Worm (Caenorhabditis elegans) whole organism, young adult: ENCODE data around the gene T23G5.3.

Experiments
- B0019.2 ChIP-seq: fragments of 200-800 bp; sonication (Bioruptor generic); conservative IDR thresholded peaks from 2 replicates; pipeline ENCODE4 v1.3.6; 2022; ENCODE audit warnings: missing genetic modification reagents, missing genetic modification characterization, missing compliant biosample characterization
- B0336.3 ChIP-seq: fragments of 200-800 bp; sonication (Bioruptor generic); IDR thresholded peaks from 2 replicates; pipeline ENCODE4 v1.3.6; 2022; ENCODE audit warnings: missing genetic modification characterization, missing compliant biosample characterization
- C17E4.6 ChIP-seq: fragments of 200-800 bp; sonication (Bioruptor generic); IDR thresholded peaks from 2 replicates; pipeline ENCODE4 v1.3.6; 2022; ENCODE audit warnings: missing genetic modification reagents, missing genetic modification characterization, missing compliant biosample characterization
- F37B4.10 ChIP-seq: fragments of 200-800 bp; sonication (Bioruptor generic); IDR thresholded peaks from 2 replicates; pipeline ENCODE4 v1.3.6; 2022; ENCODE audit warnings: missing genetic modification characterization, missing compliant biosample characterization
- F55B11.4 ChIP-seq: sonication (generic microtip); optimal IDR thresholded peaks from 2 replicates; lab custom pipeline; 2016; ENCODE audit warnings: missing compliant biosample characterization, missing genetic modification characterization, borderline replicate concordance; ENCODE audit not compliant: insufficient read depth
- F57C9.4 ChIP-seq: sonication (generic microtip); optimal IDR thresholded peaks from 2 replicates; lab custom pipeline; 2017; ENCODE audit warnings: mild to moderate bottlenecking, missing genetic modification characterization, missing compliant biosample characterization
- Y53G8AR.9 ChIP-seq: fragments of 200-800 bp; sonication (Bioruptor generic); conservative IDR thresholded peaks from 2 replicates; pipeline ENCODE4 v1.3.6; 2022; ENCODE audit warnings: missing genetic modification reagents, missing genetic modification characterization, missing compliant biosample characterization
- athp-1 ChIP-seq: sonication (generic microtip); optimal IDR thresholded peaks from 2 replicates; lab custom pipeline; 2017; ENCODE audit warnings: mild to moderate bottlenecking, missing genetic modification characterization, missing compliant biosample characterization
- attf-6 ChIP-seq: fragments of 200-800 bp; sonication (Bioruptor generic); IDR thresholded peaks from 2 replicates; pipeline ENCODE4 v1.3.6; 2022; ENCODE audit warnings: missing genetic modification reagents, missing genetic modification characterization, missing compliant biosample characterization
- bed-2 ChIP-seq: fragments of 200-800 bp; sonication (Bioruptor generic); IDR thresholded peaks from 2 replicates; pipeline ENCODE4 v1.3.6; 2022; ENCODE audit warnings: missing genetic modification reagents, missing genetic modification characterization, missing compliant biosample characterization
- ceh-79 ChIP-seq: sonication (generic microtip); optimal IDR thresholded peaks from 2 replicates; lab custom pipeline; 2017; ENCODE audit warnings: mild to moderate bottlenecking, missing genetic modification characterization, missing compliant biosample characterization
- dox-1 ChIP-seq: fragments of 200-800 bp; sonication (Bioruptor generic); IDR thresholded peaks from 2 replicates; pipeline ENCODE4 v1.3.6; 2022; ENCODE audit warnings: missing genetic modification reagents, missing genetic modification characterization, missing compliant biosample characterization
- dpl-1 ChIP-seq: fragments of 150-350 bp; optimal IDR thresholded peaks from 2 replicates; lab custom pipeline; 2014; ENCODE audit warnings: missing biosample characterization, missing genetic modification reagents, missing genetic modification characterization
- hlh-26 ChIP-seq: fragments of 200-800 bp; sonication (Bioruptor generic); conservative IDR thresholded peaks from 2 replicates; pipeline ENCODE4 v1.3.6; 2022; ENCODE audit warnings: missing genetic modification reagents, missing genetic modification characterization, missing compliant biosample characterization
- hrde-1 ChIP-seq: sonication (generic microtip); optimal IDR thresholded peaks from 2 replicates; lab custom pipeline; 2016; ENCODE audit warnings: missing genetic modification characterization, mild to moderate bottlenecking, missing compliant biosample characterization, moderate library complexity, missing genotype, missing genetic modification reagents, borderline replicate concordance
- mes-4 ChIP-seq: sonication (generic microtip); optimal IDR thresholded peaks from 2 replicates; lab custom pipeline; 2016; ENCODE audit warnings: missing genotype, missing genetic modification characterization, missing compliant biosample characterization
- nhr-120 ChIP-seq: fragments of 200-800 bp; sonication (Bioruptor generic); IDR thresholded peaks from 2 replicates; pipeline ENCODE4 v1.3.6; 2022; ENCODE audit warnings: missing genetic modification characterization, missing compliant biosample characterization
- nhr-90 ChIP-seq: sonication (generic microtip); optimal IDR thresholded peaks from 2 replicates; lab custom pipeline; 2016; ENCODE audit warnings: missing genotype, mild to moderate bottlenecking, missing genetic modification characterization, missing compliant biosample characterization
- sea-2 ChIP-seq: fragments of 200-800 bp; sonication (Bioruptor generic); IDR thresholded peaks from 2 replicates; pipeline ENCODE4 v1.3.6; 2022; ENCODE audit warnings: missing genetic modification characterization, missing compliant biosample characterization
- snpc-1.3 ChIP-seq: sonication (generic microtip); optimal IDR thresholded peaks from 2 replicates; lab custom pipeline; 2017; ENCODE audit warnings: missing genetic modification characterization, mild to moderate bottlenecking, missing compliant biosample characterization, antibody characterized with exemption, moderate library complexity, missing genotype, missing genetic modification reagents; ENCODE audit not compliant: insufficient read depth
- ztf-25 ChIP-seq: fragments of 200-800 bp; sonication (Bioruptor generic); IDR thresholded peaks from 2 replicates; pipeline ENCODE4 v1.3.6; 2022; ENCODE audit warnings: missing genetic modification reagents, missing genetic modification characterization, missing compliant biosample characterization

The T23G5.3 gene

ce11 chrIII:9185722-9186121, 45.4 kb downstream of the T23G5.3 start, which contains the start of gene ZC84.7:
TSS of gene ZC84.7 (plus strand) at chrIII:9186022.
- no peak for TF ChIP-seq nhr-120
- no peak for TF ChIP-seq snpc-1.3 (tag; lab: Kevin White, UChicago)
- TF ChIP-seq athp-1, result no peak
- no peak for TF ChIP-seq bed-2
- no peak for TF ChIP-seq C17E4.6 (GFP tag; lab: Robert Waterston, UW)
- TF ChIP-seq B0336.3 (GFP tag; lab: Robert Waterston, UW), result no peak
- no peak for TF ChIP-seq F37B4.10 (GFP tag; lab: Robert Waterston, UW)
- TF ChIP-seq sea-2 (GFP tag; lab: Robert Waterston, UW), result no peak
- TF ChIP-seq ztf-25 (GFP tag; lab: Robert Waterston, UW), result no peak
- no peak for TF ChIP-seq hrde-1
- TF ChIP-seq F55B11.4, result no peak
- TF ChIP-seq dpl-1, result no peak
- no peak for TF ChIP-seq ceh-79 (tag; lab: Kevin White, UChicago)
- no peak for TF ChIP-seq dox-1 (GFP tag; lab: Robert Waterston, UW)
- TF ChIP-seq mes-4, result no peak
- TF ChIP-seq nhr-90 (tag; lab: Kevin White, UChicago), result no peak

DNA sequence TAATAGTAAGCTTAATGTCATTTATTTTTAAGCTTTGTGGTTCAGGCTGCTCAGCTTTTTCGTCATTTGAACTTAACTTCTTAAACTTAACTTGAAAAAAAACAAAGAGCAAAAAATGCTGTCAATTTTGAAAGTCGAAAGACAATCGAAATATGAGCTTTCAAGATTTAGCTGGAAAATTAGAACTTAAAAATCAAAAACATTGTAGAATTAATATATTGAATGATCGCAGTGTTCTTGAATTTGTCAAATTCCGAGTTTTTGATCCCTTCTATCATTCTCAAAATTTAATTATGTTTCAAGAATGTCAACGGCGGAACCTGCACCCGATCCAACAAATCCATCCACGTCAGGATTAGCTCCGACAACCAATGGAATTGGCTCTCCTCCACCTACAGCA, 49.8 kb downstream of the T23G5.3 start, which contains the start of gene tax-4:
Gene tax-4 (plus strand): TSS at position 301 of the 400 bp plus-strand sequence.
- no peak for TF ChIP-seq hlh-26 (GFP tag; lab: Robert Waterston, UW)
- no peak for TF ChIP-seq attf-6 (GFP tag; lab: Robert Waterston, UW)
- TF ChIP-seq snpc-1.3 (tag; lab: Kevin White, UChicago), result no peak
- TF ChIP-seq sea-2 (GFP tag; lab: Robert Waterston, UW), result no peak
- TF ChIP-seq Y53G8AR.9 (GFP tag; lab: Robert Waterston, UW), result no peak
- TF ChIP-seq F57C9.4 (tag; lab: Kevin White, UChicago), result no peak
- TF ChIP-seq B0019.2 (GFP tag; lab: Robert Waterston, UW), result no peak
